Fruit fly (Drosophila melanogaster) whole organism, prepupa: ENCODE measurements around the gene ETHR.

Source experiments
- CG31627 ChIP-seq: fragments of 200-800 bp; sonication (Bioruptor generic); optimal IDR thresholded peaks from 3 replicates; lab custom pipeline; 2016; ENCODE audit warnings: missing biosample characterization, missing genetic modification characterization
- CG6276 ChIP-seq: fragments of 200-800 bp; sonication (Bioruptor generic); optimal IDR thresholded peaks from 2 replicates; lab custom pipeline; 2017; ENCODE audit warnings: missing biosample characterization, mild to moderate bottlenecking, missing genetic modification characterization
- Met ChIP-seq: fragments of 200-800 bp; sonication (Bioruptor generic); optimal IDR thresholded peaks from 3 replicates; lab custom pipeline; 2016; ENCODE audit warnings: missing biosample characterization, missing genetic modification characterization
- Sox14 ChIP-seq: fragments of 200-800 bp; sonication (Bioruptor generic); optimal IDR thresholded peaks from 3 replicates; lab custom pipeline; 2016; ENCODE audit warnings: missing biosample characterization, missing genetic modification characterization
- spab ChIP-seq: fragments of 200-800 bp; sonication (Bioruptor generic); optimal IDR thresholded peaks from 2 replicates; lab custom pipeline; 2017; ENCODE audit warnings: missing biosample characterization, mild to moderate bottlenecking, missing genetic modification characterization, missing genetic modification reagents
- vri ChIP-seq: fragments of 200-800 bp; sonication (Bioruptor generic); optimal IDR thresholded peaks from 3 replicates; lab custom pipeline; 2016; ENCODE audit warnings: missing biosample characterization, mild to moderate bottlenecking, missing genetic modification characterization

DNA sequence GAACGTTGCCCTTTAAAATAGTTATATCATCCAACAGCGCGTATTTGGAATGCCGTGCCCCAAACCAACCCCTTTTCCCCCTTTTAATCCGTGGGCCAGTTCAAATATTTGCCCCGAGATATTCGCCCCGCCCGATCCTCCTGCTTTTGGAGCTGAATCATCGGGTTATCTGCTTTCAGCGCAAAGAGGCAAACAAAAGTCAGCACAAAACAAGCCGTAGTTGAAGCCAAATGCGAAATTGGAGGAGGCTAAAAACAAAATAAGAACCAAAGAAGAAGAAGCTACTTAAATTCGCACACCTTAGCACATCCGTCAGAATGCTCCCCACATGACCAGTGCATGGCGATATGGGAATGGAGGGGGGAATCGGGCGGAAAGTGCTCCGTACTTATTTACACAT is 49.2 kb upstream of the ETHR start:
- TF ChIP-seq CG6276 (GFP tag; lab: Kevin White, UChicago) (no peak), vri (peak; percentile 1), Met (GFP tag; lab: Kevin White, UChicago) (no peak), CG31627 (no peak), Sox14 (GFP tag; lab: Kevin White, UChicago) (no peak), spab (GFP tag; lab: Kevin White, UChicago) (no peak)
